Worm (Caenorhabditis elegans) whole organism, L4 larva: ENCODE data around the gene fbxb-103.

ENCODE experiments used
- D1046.2 ChIP-seq: fragments of 200-800 bp; sonication (Bioruptor generic); IDR thresholded peaks from 2 replicates; pipeline ENCODE4 v1.3.6; 2022; ENCODE audit warnings: missing genetic modification characterization, missing compliant biosample characterization
- F49E8.2 ChIP-seq: sonication (generic microtip); optimal IDR thresholded peaks from 2 replicates; lab custom pipeline; 2016; ENCODE audit warnings: missing compliant biosample characterization, mild to moderate bottlenecking, missing genetic modification characterization, borderline replicate concordance
- R02D3.7 ChIP-seq: fragments of 150-350 bp; sonication (generic microtip); optimal IDR thresholded peaks from 3 replicates; lab custom pipeline; 2014; ENCODE audit warnings: missing biosample characterization, missing genetic modification characterization
- T26A8.4 ChIP-seq: fragments of 200-800 bp; sonication (Bioruptor generic); IDR thresholded peaks from 2 replicates; pipeline ENCODE4 v1.3.6; 2022; ENCODE audit warnings: missing genetic modification characterization, missing compliant biosample characterization
- Y48G9A.11 ChIP-seq: fragments of 200-800 bp; sonication (Bioruptor generic); IDR thresholded peaks from 2 replicates; pipeline ENCODE4 v1.3.6; 2022; ENCODE audit warnings: missing genetic modification reagents, missing genetic modification characterization, missing compliant biosample characterization
- Y5F2A.4 ChIP-seq: fragments of 200-800 bp; sonication (Bioruptor generic); optimal IDR thresholded peaks from 2 replicates; lab custom pipeline; 2018; ENCODE audit warnings: mild to moderate bottlenecking, missing genetic modification characterization, missing compliant biosample characterization
- ZK546.5 ChIP-seq, 2 experiments: sonication (generic microtip); optimal IDR thresholded peaks; 2 replicates each; lab custom pipeline; 2017; ENCODE audit warnings: missing biosample characterization in 2 of 2, missing genetic modification characterization in 2 of 2
- ama-1 ChIP-seq: fragments of 150-350 bp; optimal IDR thresholded peaks from 2 replicates; lab custom pipeline; 2014; ENCODE audit warnings: inconsistent platforms, mixed read lengths
- arid-1 ChIP-seq: fragments of 200-800 bp; sonication (Bioruptor generic); conservative IDR thresholded peaks from 2 replicates; pipeline ENCODE4 v1.3.6; 2022; ENCODE audit warnings: missing genetic modification reagents, missing genetic modification characterization, missing compliant biosample characterization
- ces-1 ChIP-seq: fragments of 150-350 bp; sonication (generic microtip); optimal IDR thresholded peaks from 4 replicates; lab custom pipeline; 2014; ENCODE audit warnings: missing biosample characterization, missing genetic modification reagents, missing genetic modification characterization
- ctbp-1 ChIP-seq: fragments of 200-800 bp; sonication (Bioruptor generic); IDR thresholded peaks from 2 replicates; pipeline ENCODE4 v1.3.6; 2022; ENCODE audit warnings: missing genetic modification reagents, missing genetic modification characterization, missing compliant biosample characterization
- daf-8 ChIP-seq: fragments of 200-800 bp; sonication (Bioruptor generic); IDR thresholded peaks from 2 replicates; pipeline ENCODE4 v1.3.6; 2022; ENCODE audit warnings: missing genetic modification characterization, missing compliant biosample characterization
- dmd-8 ChIP-seq: fragments of 200-800 bp; sonication (Bioruptor generic); IDR thresholded peaks from 2 replicates; pipeline ENCODE4 v1.3.6; 2022; ENCODE audit warnings: missing genetic modification characterization, missing compliant biosample characterization
- dmd-9 ChIP-seq: fragments of 200-800 bp; sonication (Bioruptor generic); IDR thresholded peaks from 2 replicates; pipeline ENCODE4 v1.3.6; 2022; ENCODE audit warnings: missing genetic modification reagents, missing genetic modification characterization, missing compliant biosample characterization
- dpl-1 ChIP-seq: fragments of 150-350 bp; optimal IDR thresholded peaks from 2 replicates; lab custom pipeline; 2014; ENCODE audit warnings: missing biosample characterization, missing genetic modification reagents, missing genetic modification characterization
- duxl-1 ChIP-seq: sonication (generic microtip); optimal IDR thresholded peaks from 2 replicates; lab custom pipeline; 2016; ENCODE audit warnings: mild to moderate bottlenecking, missing genetic modification characterization, moderate library complexity, missing compliant biosample characterization; ENCODE audit not compliant: poor library complexity
- dve-1 ChIP-seq: sonication (generic microtip); optimal IDR thresholded peaks from 2 replicates; lab custom pipeline; 2017; ENCODE audit warnings: antibody characterized with exemption, mild to moderate bottlenecking, missing genetic modification characterization, missing compliant biosample characterization; ENCODE audit not compliant: insufficient read depth
- egl-43 ChIP-seq: fragments of 200-800 bp; sonication (Bioruptor generic); IDR thresholded peaks from 2 replicates; pipeline ENCODE4 v1.3.6; 2022; ENCODE audit warnings: missing genetic modification reagents, missing genetic modification characterization, missing compliant biosample characterization
- hmg-1.1 ChIP-seq: fragments of 200-800 bp; sonication (Bioruptor generic); IDR thresholded peaks from 2 replicates; pipeline ENCODE4 v1.3.6; 2022; ENCODE audit warnings: missing genetic modification reagents, missing genetic modification characterization, missing compliant biosample characterization
- lin-15B ChIP-seq: fragments of 150-350 bp; sonication (generic microtip); optimal IDR thresholded peaks from 3 replicates; lab custom pipeline; 2014; ENCODE audit warnings: missing biosample characterization, missing genetic modification characterization
- lin-38 ChIP-seq: fragments of 200-800 bp; sonication (Bioruptor generic); IDR thresholded peaks from 2 replicates; pipeline ENCODE4 v1.3.6; 2022; ENCODE audit warnings: missing genetic modification reagents, missing genetic modification characterization, missing compliant biosample characterization
- lsy-2 ChIP-seq, 2 experiments: fragments of 150-350 bp in 1 of 2; sonication (generic microtip) in 1 of 2; optimal IDR thresholded peaks; 2 replicates each; lab custom pipeline; 2014 to 2017; ENCODE audit warnings: missing biosample characterization in 2 of 2, missing genetic modification characterization in 2 of 2
- madf-5 ChIP-seq, 2 experiments: fragments of 200-800 bp; sonication (Bioruptor generic); IDR thresholded peaks; 2 replicates each; pipeline ENCODE4 v1.3.6; 2022; ENCODE audit warnings: missing compliant biosample characterization in 2 of 2, missing genetic modification characterization in 2 of 2
- mdl-1 ChIP-seq, 2 experiments: fragments of 150-350 bp in 1 of 2; sonication (generic microtip) in 1 of 2; optimal IDR thresholded peaks; 2 replicates each; lab custom pipeline; 2014 to 2017; ENCODE audit warnings: missing biosample characterization in 2 of 2, missing genetic modification characterization in 2 of 2
- mep-1 ChIP-seq: fragments of 150-350 bp; sonication (generic microtip); optimal IDR thresholded peaks from 3 replicates; lab custom pipeline; 2014; ENCODE audit warnings: missing biosample characterization, missing genetic modification characterization
- mes-2 ChIP-seq: sonication (generic microtip); optimal IDR thresholded peaks from 2 replicates; lab custom pipeline; 2016; ENCODE audit warnings: missing genotype, mild to moderate bottlenecking, missing genetic modification characterization, missing compliant biosample characterization; ENCODE audit not compliant: poor library complexity, severe bottlenecking
- mxl-3 ChIP-seq: fragments of 200-800 bp; sonication (Bioruptor generic); optimal IDR thresholded peaks from 2 replicates; lab custom pipeline; 2018; ENCODE audit warnings: mild to moderate bottlenecking, missing genetic modification characterization, missing compliant biosample characterization
- nhr-11 ChIP-seq: fragments of 150-350 bp; optimal IDR thresholded peaks from 2 replicates; lab custom pipeline; 2014; ENCODE audit warnings: missing biosample characterization, missing genetic modification characterization
- nhr-237 ChIP-seq: sonication (generic microtip); optimal IDR thresholded peaks from 2 replicates; lab custom pipeline; 2017; ENCODE audit warnings: missing biosample characterization, missing genetic modification characterization
- nhr-25 ChIP-seq: sonication (generic microtip); optimal IDR thresholded peaks from 2 replicates; lab custom pipeline; 2017; ENCODE audit warnings: missing genetic modification characterization, mild to moderate bottlenecking, missing compliant biosample characterization, antibody characterized with exemption, moderate library complexity, borderline replicate concordance; ENCODE audit not compliant: insufficient read depth
- nhr-28 ChIP-seq: fragments of 150-350 bp; optimal IDR thresholded peaks from 2 replicates; lab custom pipeline; 2014; ENCODE audit warnings: missing biosample characterization, missing genetic modification characterization
- nhr-41 ChIP-seq: fragments of 200-800 bp; sonication (Bioruptor generic); IDR thresholded peaks from 2 replicates; pipeline ENCODE4 v1.3.6; 2022; ENCODE audit warnings: missing genetic modification reagents, missing genetic modification characterization, missing compliant biosample characterization
- nhr-77 ChIP-seq: fragments of 150-350 bp; optimal IDR thresholded peaks from 2 replicates; lab custom pipeline; 2014; ENCODE audit warnings: missing biosample characterization, missing genetic modification characterization
- pha-4 ChIP-seq, 2 experiments: fragments of 150-350 bp in 1 of 2; fragments of 200-800 bp in 1 of 2; sonication (Bioruptor generic) in 1 of 2; IDR thresholded peaks in 1 of 2; optimal IDR thresholded peaks in 1 of 2; 2 replicates each; pipeline versions ENCODE4 v1.3.6 to Lab custom; 2014 to 2022; ENCODE audit warnings: missing genetic modification characterization in 2 of 2, missing genetic modification reagents in 2 of 2, missing biosample characterization in 1 of 2, missing compliant biosample characterization in 1 of 2
- pqm-1 ChIP-seq: sonication (generic microtip); optimal IDR thresholded peaks from 2 replicates; lab custom pipeline; 2017; ENCODE audit warnings: missing biosample characterization, missing genetic modification characterization
- rbr-2 ChIP-seq: sonication (generic microtip); optimal IDR thresholded peaks from 2 replicates; lab custom pipeline; 2016; ENCODE audit warnings: missing genotype, missing genetic modification characterization, missing compliant biosample characterization
- saeg-2 ChIP-seq: fragments of 200-800 bp; sonication (Bioruptor generic); IDR thresholded peaks from 2 replicates; pipeline ENCODE4 v1.3.6; 2022; ENCODE audit warnings: missing genetic modification reagents, missing genetic modification characterization, missing compliant biosample characterization
- set-16 ChIP-seq: fragments of 200-800 bp; sonication (Bioruptor generic); IDR thresholded peaks from 2 replicates; pipeline ENCODE4 v1.3.6; 2022; ENCODE audit warnings: missing genetic modification reagents, missing genetic modification characterization, missing compliant biosample characterization
- snpc-1.2 ChIP-seq: fragments of 200-800 bp; sonication (Bioruptor generic); IDR thresholded peaks from 2 replicates; pipeline ENCODE4 v1.3.6; 2022; ENCODE audit warnings: missing genetic modification reagents, missing genetic modification characterization, missing compliant biosample characterization
- snpc-4 ChIP-seq: fragments of 150-350 bp; optimal IDR thresholded peaks from 2 replicates; lab custom pipeline; 2014; ENCODE audit warnings: missing biosample characterization, missing genetic modification characterization
- spr-1 ChIP-seq: sonication (generic microtip); optimal IDR thresholded peaks from 2 replicates; lab custom pipeline; 2016; ENCODE audit warnings: mild to moderate bottlenecking, missing genetic modification characterization, missing compliant biosample characterization
- spr-3 ChIP-seq: fragments of 200-800 bp; sonication (Bioruptor generic); optimal IDR thresholded peaks from 2 replicates; lab custom pipeline; 2018; ENCODE audit warnings: mild to moderate bottlenecking, missing genetic modification characterization, missing compliant biosample characterization
- tag-97 ChIP-seq: fragments of 200-800 bp; sonication (Bioruptor generic); IDR thresholded peaks from 2 replicates; pipeline ENCODE4 v1.3.6; 2022; ENCODE audit warnings: missing genetic modification characterization, missing compliant biosample characterization
- unc-39 ChIP-seq: sonication (generic microtip); optimal IDR thresholded peaks from 2 replicates; lab custom pipeline; 2017; ENCODE audit warnings: missing biosample characterization, missing genetic modification characterization
- unc-62 ChIP-seq, 3 experiments: fragments of 150-350 bp in 1 of 3; sonication (generic microtip); optimal IDR thresholded peaks in 2 of 3; peaks in 1 of 3; 1 replicate in 1 of 3; 2 replicates in 2 of 3; lab custom pipeline; 2014 to 2017; ENCODE audit warnings: missing biosample characterization in 3 of 3, missing genetic modification characterization in 3 of 3, missing genetic modification reagents in 3 of 3, missing genotype in 1 of 3
- zfp-3 ChIP-seq: fragments of 200-800 bp; sonication (Bioruptor generic); conservative IDR thresholded peaks from 2 replicates; pipeline ENCODE4 v1.3.6; 2022; ENCODE audit warnings: missing genetic modification reagents, missing genetic modification characterization, missing compliant biosample characterization
- ztf-11 ChIP-seq: fragments of 150-350 bp; optimal IDR thresholded peaks from 2 replicates; lab custom pipeline; 2014; ENCODE audit warnings: missing biosample characterization, missing genetic modification characterization

fbxb-103 gene

DNA sequence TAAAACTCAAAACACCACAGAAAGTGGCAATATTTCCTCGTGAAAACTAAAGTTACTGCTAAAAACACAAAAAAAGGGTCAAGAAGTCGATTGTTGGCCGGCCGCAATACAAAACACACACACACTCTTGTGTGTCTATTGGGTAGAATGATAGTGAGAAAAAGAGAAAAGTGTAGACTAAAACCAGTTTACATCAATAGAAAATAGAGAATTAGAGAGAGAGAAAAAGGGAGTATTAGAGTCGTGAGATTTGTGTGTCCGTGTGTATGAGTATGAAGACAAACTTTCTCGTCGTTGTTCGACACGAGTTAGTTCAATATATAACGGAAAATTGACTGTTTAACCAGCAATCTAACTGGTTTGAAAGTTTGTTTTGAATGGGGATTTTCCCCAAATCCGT lies 22.5 kb downstream of the fbxb-103 start (continued):
- no peak for TF ChIP-seq D1046.2 (GFP tag; lab: Robert Waterston, UW)
- no peak for TF ChIP-seq Y5F2A.4
- TF ChIP-seq dve-1 (tag; lab: Kevin White, UChicago), result peak; percentile 25
- TF ChIP-seq lin-15B (tag; lab: Kevin White, UChicago), result no peak
- no peak for TF ChIP-seq T26A8.4 (GFP tag; lab: Robert Waterston, UW)
- TF ChIP-seq ama-1, result no peak
- no peak for TF ChIP-seq spr-1
- TF ChIP-seq dmd-8 (GFP tag; lab: Robert Waterston, UW), result no peak
- no peak for TF ChIP-seq ztf-11 (tag; lab: Kevin White, UChicago)
- TF ChIP-seq zfp-3 (GFP tag; lab: Robert Waterston, UW), result no peak
- no peak for TF ChIP-seq pha-4 (GFP tag; IDR thresholded peaks at IDR 0.05; lab: Robert Waterston, UW)
- TF ChIP-seq pha-4 (tag; optimal IDR thresholded peaks at IDR 0.05; lab: Kevin White, UChicago), result no peak
- TF ChIP-seq nhr-41 (GFP tag; lab: Robert Waterston, UW), result no peak
- TF ChIP-seq nhr-11 (tag; lab: Kevin White, UChicago), result peak; percentile 11
- TF ChIP-seq saeg-2 (GFP tag; lab: Robert Waterston, UW), result no peak
- TF ChIP-seq spr-3, result no peak
- TF ChIP-seq duxl-1 (tag; lab: Kevin White, UChicago), result no peak
- no peak for TF ChIP-seq unc-39 (tag; lab: Kevin White, UChicago)
- TF ChIP-seq lin-38 (GFP tag; lab: Robert Waterston, UW), result no peak
- no peak for TF ChIP-seq nhr-237 (tag; lab: Kevin White, UChicago)
- TF ChIP-seq nhr-28, result peak; percentile 98
- no peak for TF ChIP-seq ces-1 (GFP tag; lab: Kevin White, UChicago)
- peak; percentile 39 for TF ChIP-seq mep-1 (tag; lab: Kevin White, UChicago)
- TF ChIP-seq tag-97 (GFP tag; lab: Robert Waterston, UW), result no peak
- TF ChIP-seq F49E8.2 (tag; lab: Kevin White, UChicago), result no peak
- TF ChIP-seq mes-2 (tag; lab: Kevin White, UChicago), result peak; percentile 3
- no peak for TF ChIP-seq Y48G9A.11 (GFP tag; lab: Robert Waterston, UW)
- no peak for TF ChIP-seq nhr-25 (tag; lab: Kevin White, UChicago)
- no peak for TF ChIP-seq daf-8 (GFP tag; lab: Robert Waterston, UW)
- peak in 1 of 2 experiments; percentile 32 for TF ChIP-seq lsy-2 (tag; optimal IDR thresholded peaks at IDR 0.05; lab: Kevin White, UChicago)
- no peak for TF ChIP-seq madf-5 (GFP tag; IDR thresholded peaks at IDR 0.05; lab: Robert Waterston, UW)
- peak in 1 of 2 experiments; percentile 94 for TF ChIP-seq unc-62 (GFP tag; optimal IDR thresholded peaks at IDR 0.05 in 1 of 2; lab: Kevin White, UChicago)
- no peak for TF ChIP-seq unc-62 (tag; optimal IDR thresholded peaks at IDR 0.05; lab: Kevin White, UChicago)
- TF ChIP-seq ZK546.5 (tag; optimal IDR thresholded peaks at IDR 0.05; lab: Kevin White, UChicago), result no peak
- TF ChIP-seq ctbp-1 (GFP tag; lab: Robert Waterston, UW), result no peak
- no peak for TF ChIP-seq dmd-9 (GFP tag; lab: Robert Waterston, UW)
- TF ChIP-seq arid-1, result no peak
- TF ChIP-seq snpc-4, result no peak
- peak; percentile 2 for TF ChIP-seq nhr-77

DNA sequence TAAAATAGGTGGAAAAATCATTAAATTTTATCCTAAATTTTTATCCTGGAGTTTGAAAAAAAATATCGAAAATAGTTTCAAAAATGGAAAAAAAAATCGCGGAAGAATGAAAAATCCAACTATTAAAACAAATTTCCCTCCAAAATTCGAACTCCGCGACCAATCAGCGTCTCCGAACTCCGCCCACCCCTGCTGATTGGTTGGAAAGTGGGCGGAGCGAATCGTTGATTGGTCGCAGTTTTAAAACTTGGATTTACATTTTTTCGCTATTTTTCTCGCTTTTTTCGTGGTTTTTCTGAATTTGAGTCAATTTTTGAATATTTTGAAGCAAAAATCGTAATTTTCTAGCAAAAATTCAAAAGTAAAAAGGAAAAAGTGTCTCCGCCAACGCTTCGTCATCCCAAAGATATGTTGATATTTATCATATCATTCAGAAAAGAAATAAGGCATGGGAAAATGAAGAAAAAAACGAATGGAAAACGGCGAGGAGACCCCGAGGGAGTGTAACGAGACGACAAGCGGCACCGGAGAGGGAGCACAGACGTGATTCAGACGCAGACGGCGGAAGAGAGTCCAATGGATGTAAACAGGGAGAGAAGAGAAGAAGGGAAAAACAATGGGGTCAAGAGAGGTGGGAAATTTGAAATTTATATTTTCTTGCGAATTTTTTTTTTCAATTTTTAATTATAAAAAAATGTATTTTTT lies 23.7 kb downstream of the fbxb-103 start:
- TF ChIP-seq ctbp-1 (GFP tag; lab: Robert Waterston, UW), result no peak
- TF ChIP-seq rbr-2 (tag; lab: Kevin White, UChicago), result peak; percentile 45
- TF ChIP-seq pqm-1 (tag; lab: Kevin White, UChicago), result no peak
- peak; percentile 67 for TF ChIP-seq dpl-1 (GFP tag; lab: Kevin White, UChicago)
- TF ChIP-seq snpc-1.2 (GFP tag; lab: Robert Waterston, UW), result no peak
- TF ChIP-seq R02D3.7, result no peak
- peak; percentile 67 for TF ChIP-seq hmg-1.1
- TF ChIP-seq lsy-2 (tag; optimal IDR thresholded peaks at IDR 0.05; lab: Kevin White, UChicago), result peak in 1 of 2 experiments; percentile 49
- 0 out of 2 replicates have a peak, but pooled peaks have one; percentile 38 for TF ChIP-seq pha-4 (GFP tag; IDR thresholded peaks at IDR 0.05; lab: Robert Waterston, UW)
- peak; percentile 62 for TF ChIP-seq pha-4 (tag; optimal IDR thresholded peaks at IDR 0.05; lab: Kevin White, UChicago)
- TF ChIP-seq egl-43 (GFP tag; lab: Robert Waterston, UW), result peak; percentile 48; the same call in 1 of the 2 replicates
- TF ChIP-seq mep-1 (tag; lab: Kevin White, UChicago), result peak; percentile 62
- peak in 1 of 2 experiments; percentile 69 for TF ChIP-seq unc-62 (GFP tag; optimal IDR thresholded peaks at IDR 0.05 in 1 of 2; lab: Kevin White, UChicago)
- TF ChIP-seq unc-62 (tag; optimal IDR thresholded peaks at IDR 0.05; lab: Kevin White, UChicago), result no peak
- TF ChIP-seq Y48G9A.11 (GFP tag; lab: Robert Waterston, UW), result no peak
- TF ChIP-seq mxl-3 (GFP tag; lab: Kevin White, UChicago), result peak; percentile 51
- 0 out of 2 replicates have a peak, but pooled peaks have one; percentile 12 for TF ChIP-seq set-16
- TF ChIP-seq mdl-1 (tag; optimal IDR thresholded peaks at IDR 0.05; lab: Kevin White, UChicago), result peak in 1 of 2 experiments; percentile 41
